Worm (Caenorhabditis elegans) whole organism, L4/young adult: ENCODE data around the gene E02A10.4.

Experiments
- W03F9.2 ChIP-seq: fragments of 150-350 bp; optimal IDR thresholded peaks from 2 replicates; lab custom pipeline; 2014; ENCODE audit warnings: missing biosample characterization, missing genetic modification characterization
- dao-5 ChIP-seq: sonication (generic microtip); optimal IDR thresholded peaks from 2 replicates; lab custom pipeline; 2016; ENCODE audit warnings: missing genotype, missing genetic modification characterization, moderate library complexity, missing compliant biosample characterization

ce11 chrV:12599510-12600242, 31.9 kb upstream of the E02A10.4 start, which contains the start of gene C14C10.5:
- TF ChIP-seq W03F9.2 (tag; lab: Kevin White, UChicago) (no peak), dao-5 (tag; lab: Kevin White, UChicago) (no peak)
